Fruit fly (Drosophila melanogaster) whole organism, embryonic: Measurements from ENCODE around the gene CG2909.
A peak's percentile ranks its signal among the peaks of the same experiment; 100 is the strongest.

Source experiments
- Bgb ChIP-seq: fragments of 200-800 bp; sonication (Bioruptor generic); IDR thresholded peaks from 2 replicates; pipeline ENCODE4 v1.3.6; 2022; ENCODE audit warnings: missing biosample characterization, missing genetic modification characterization; ENCODE audit not compliant: partially characterized antibody
- CG10959 ChIP-seq: fragments of 200-800 bp; sonication (Bioruptor generic); IDR thresholded peaks from 2 replicates; pipeline ENCODE4 v1.3.6; 2022; ENCODE audit warnings: missing biosample characterization, missing genetic modification characterization
- CG11398 ChIP-seq: fragments of 200-800 bp; sonication (Bioruptor generic); optimal IDR thresholded peaks from 2 replicates; lab custom pipeline; 2016; ENCODE audit warnings: missing biosample characterization, missing genetic modification characterization
- CG11560 ChIP-seq: fragments of 200-800 bp; sonication (Bioruptor generic); IDR thresholded peaks from 3 replicates; pipeline ENCODE4 v1.3.6; 2022; ENCODE audit warnings: missing biosample characterization, missing genetic modification characterization
- CG11695 ChIP-seq: fragments of 200-800 bp; sonication (Bioruptor generic); IDR thresholded peaks from 3 replicates; pipeline ENCODE4 v1.3.6; 2022; ENCODE audit warnings: missing biosample characterization, missing genetic modification characterization
- CG12104 ChIP-seq: fragments of 200-800 bp; sonication (Bioruptor generic); optimal IDR thresholded peaks from 3 replicates; lab custom pipeline; 2016; ENCODE audit warnings: missing biosample characterization, missing genetic modification characterization
- CG12155 ChIP-seq: fragments of 200-800 bp; sonication (Bioruptor generic); optimal IDR thresholded peaks from 3 replicates; lab custom pipeline; 2016; ENCODE audit warnings: missing biosample characterization, missing genetic modification characterization
- CG13287 ChIP-seq: fragments of 200-800 bp; sonication (Bioruptor generic); IDR thresholded peaks from 2 replicates; pipeline ENCODE4 v1.3.6; 2022; ENCODE audit warnings: missing biosample characterization, missing genetic modification characterization; ENCODE audit not compliant: partially characterized antibody
- CG13624 ChIP-seq: fragments of 200-800 bp; sonication (Bioruptor generic); optimal IDR thresholded peaks from 2 replicates; lab custom pipeline; 2016; ENCODE audit warnings: missing biosample characterization, missing genetic modification characterization
- CG13894 ChIP-seq: fragments of 200-800 bp; sonication (Bioruptor generic); optimal IDR thresholded peaks from 3 replicates; lab custom pipeline; 2018; ENCODE audit warnings: missing biosample characterization, mild to moderate bottlenecking, missing genetic modification characterization, moderate library complexity
- CG14965 ChIP-seq: fragments of 200-800 bp; sonication (Bioruptor generic); optimal IDR thresholded peaks from 2 replicates; lab custom pipeline; 2016; ENCODE audit warnings: missing biosample characterization, missing genetic modification characterization, borderline replicate concordance
- CG15479 ChIP-seq: fragments of 200-800 bp; sonication (Bioruptor generic); optimal IDR thresholded peaks from 3 replicates; lab custom pipeline; 2019; ENCODE audit warnings: missing biosample characterization, mild to moderate bottlenecking, missing genetic modification characterization, moderate library complexity
- CG15514 ChIP-seq: fragments of 200-800 bp; sonication (Bioruptor generic); optimal IDR thresholded peaks from 3 replicates; lab custom pipeline; 2017; ENCODE audit warnings: missing biosample characterization, missing genetic modification characterization, mild to moderate bottlenecking, moderate library complexity, missing genetic modification reagents
- CG1647 ChIP-seq: fragments of 200-800 bp; sonication (Bioruptor generic); optimal IDR thresholded peaks from 3 replicates; lab custom pipeline; 2016; ENCODE audit warnings: missing biosample characterization, missing genetic modification characterization
- CG18262 ChIP-seq: fragments of 200-800 bp; optimal IDR thresholded peaks from 3 replicates; lab custom pipeline; 2019; ENCODE audit warnings: missing biosample characterization, mild to moderate bottlenecking, missing genetic modification characterization, moderate library complexity
- CG18476 ChIP-seq: fragments of 200-800 bp; sonication (Bioruptor generic); optimal IDR thresholded peaks from 2 replicates; lab custom pipeline; 2016; ENCODE audit warnings: missing biosample characterization, mild to moderate bottlenecking, missing genetic modification characterization
- CG2120 ChIP-seq: fragments of 200-800 bp; sonication (Bioruptor generic); optimal IDR thresholded peaks from 3 replicates; lab custom pipeline; 2016; ENCODE audit warnings: missing biosample characterization, missing genetic modification characterization
- CG31365 ChIP-seq: fragments of 200-800 bp; sonication (Bioruptor generic); optimal IDR thresholded peaks from 2 replicates; lab custom pipeline; 2018; ENCODE audit warnings: missing biosample characterization, mild to moderate bottlenecking, missing genetic modification characterization
- CG33213 ChIP-seq: fragments of 200-800 bp; sonication (Bioruptor generic); optimal IDR thresholded peaks from 3 replicates; lab custom pipeline; 2016; ENCODE audit warnings: missing biosample characterization, missing genetic modification characterization
- CG3407 ChIP-seq: fragments of 200-800 bp; sonication (Bioruptor generic); optimal IDR thresholded peaks from 2 replicates; lab custom pipeline; 2018; ENCODE audit warnings: missing biosample characterization, mild to moderate bottlenecking, missing genetic modification characterization
- CG6272 ChIP-seq: fragments of 200-800 bp; sonication (Bioruptor generic); IDR thresholded peaks from 2 replicates; pipeline ENCODE4 v1.3.6; 2022; ENCODE audit warnings: missing biosample characterization, missing genetic modification characterization
- CG6791 ChIP-seq: fragments of 200-800 bp; sonication (Bioruptor generic); IDR thresholded peaks from 3 replicates; pipeline ENCODE4 v1.3.6; 2022; ENCODE audit warnings: missing biosample characterization, missing genetic modification characterization; ENCODE audit not compliant: partially characterized antibody
- CG7556 ChIP-seq: fragments of 200-800 bp; sonication (Bioruptor generic); optimal IDR thresholded peaks from 2 replicates; lab custom pipeline; 2017; ENCODE audit warnings: missing biosample characterization, mild to moderate bottlenecking, missing genetic modification characterization
- CG7987 ChIP-seq: fragments of 200-800 bp; sonication (Bioruptor generic); optimal IDR thresholded peaks from 2 replicates; lab custom pipeline; 2018; ENCODE audit warnings: missing biosample characterization, mild to moderate bottlenecking, missing genetic modification characterization, moderate library complexity
- CG9797 ChIP-seq: fragments of 200-800 bp; sonication (Bioruptor generic); optimal IDR thresholded peaks from 3 replicates; lab custom pipeline; 2018; ENCODE audit warnings: missing biosample characterization, mild to moderate bottlenecking, missing genetic modification characterization
- Dbx ChIP-seq: fragments of 200-800 bp; sonication (Bioruptor generic); IDR thresholded peaks from 3 replicates; pipeline ENCODE4 v1.3.6; 2022; ENCODE audit warnings: missing biosample characterization, missing genetic modification characterization
- E2f2 ChIP-seq: fragments of 200-800 bp; sonication (Bioruptor generic); IDR thresholded peaks from 2 replicates; pipeline ENCODE4 v1.3.6; 2022; ENCODE audit warnings: missing biosample characterization, missing genetic modification characterization
- HLH54F ChIP-seq: fragments of 200-800 bp; sonication (Bioruptor generic); optimal IDR thresholded peaks from 3 replicates; lab custom pipeline; 2016; ENCODE audit warnings: missing biosample characterization, missing genetic modification characterization
- Hmr ChIP-seq: fragments of 200-800 bp; sonication (Bioruptor generic); optimal IDR thresholded peaks from 3 replicates; lab custom pipeline; 2017; ENCODE audit warnings: mild to moderate bottlenecking, missing biosample characterization, missing genetic modification reagents, missing genetic modification characterization
- Hr51 ChIP-seq, 2 experiments: fragments of 200-800 bp; sonication (Bioruptor generic); optimal IDR thresholded peaks; 2 replicates in 1 of 2; 3 replicates in 1 of 2; lab custom pipeline; 2016 to 2018; ENCODE audit warnings: missing biosample characterization in 2 of 2, missing genetic modification characterization in 2 of 2, mild to moderate bottlenecking in 1 of 2, moderate library complexity in 1 of 2
- Meics ChIP-seq: fragments of 200-800 bp; sonication (Bioruptor generic); optimal IDR thresholded peaks from 2 replicates; lab custom pipeline; 2017; ENCODE audit warnings: missing biosample characterization, mild to moderate bottlenecking, missing genetic modification characterization
- Oaz ChIP-seq: fragments of 200-800 bp; sonication (Bioruptor generic); IDR thresholded peaks from 2 replicates; pipeline ENCODE4 v1.3.6; 2022; ENCODE audit warnings: missing biosample characterization, missing genetic modification characterization
- Opbp ChIP-seq: fragments of 200-800 bp; sonication (Bioruptor generic); IDR thresholded peaks from 3 replicates; pipeline ENCODE4 v1.3.6; 2022; ENCODE audit warnings: missing biosample characterization, missing genetic modification characterization; ENCODE audit not compliant: partially characterized antibody
- amos ChIP-seq: fragments of 200-800 bp; sonication (Bioruptor generic); IDR thresholded peaks from 2 replicates; pipeline ENCODE4 v1.3.6; 2022; ENCODE audit warnings: missing biosample characterization, missing genetic modification characterization; ENCODE audit not compliant: partially characterized antibody
- chif ChIP-seq, 2 experiments: fragments of 200-800 bp; sonication (Bioruptor generic); optimal IDR thresholded peaks; 3 replicates each; lab custom pipeline; 2016; ENCODE audit warnings: missing biosample characterization in 2 of 2, missing genetic modification characterization in 2 of 2
- crol ChIP-seq: fragments of 200-800 bp; sonication (Bioruptor generic); IDR thresholded peaks from 2 replicates; pipeline ENCODE4 v1.3.6; 2022; ENCODE audit warnings: missing biosample characterization, missing genetic modification characterization
- gro ChIP-seq: fragments of 200-800 bp; sonication (Bioruptor generic); optimal IDR thresholded peaks from 2 replicates; lab custom pipeline; 2016; ENCODE audit warnings: missing biosample characterization, missing genetic modification characterization
- h ChIP-seq: fragments of >200 bp; optimal IDR thresholded peaks from 2 replicates; lab custom pipeline; 2017
- ken ChIP-seq: fragments of 200-800 bp; sonication (Bioruptor generic); IDR thresholded peaks from 3 replicates; pipeline ENCODE4 v1.3.6; 2022; ENCODE audit warnings: missing biosample characterization, missing genetic modification characterization
- pb ChIP-seq: fragments of 200-800 bp; sonication (Bioruptor generic); optimal IDR thresholded peaks from 3 replicates; lab custom pipeline; 2016; ENCODE audit warnings: missing biosample characterization, missing genetic modification characterization
- phol ChIP-seq: fragments of 200-800 bp; sonication (Bioruptor generic); optimal IDR thresholded peaks from 3 replicates; lab custom pipeline; 2018; ENCODE audit warnings: missing biosample characterization, mild to moderate bottlenecking, missing genetic modification characterization, moderate library complexity
- sens ChIP-seq: fragments of 200-800 bp; sonication (Bioruptor generic); peaks from one replicate; lab custom pipeline; 2016; ENCODE audit warnings: missing biosample characterization, missing genetic modification characterization
- slbo ChIP-seq: fragments of 200-800 bp; sonication (Bioruptor generic); IDR thresholded peaks from 2 replicates; pipeline ENCODE4 v1.3.6; 2022; ENCODE audit warnings: missing biosample characterization, missing genetic modification characterization
- sna ChIP-seq: fragments of 200-800 bp; sonication (Bioruptor generic); IDR thresholded peaks from 2 replicates; pipeline ENCODE4 v1.3.6; 2022; ENCODE audit warnings: missing biosample characterization, missing genetic modification characterization; ENCODE audit not compliant: partially characterized antibody
- sqz ChIP-seq: fragments of 200-800 bp; sonication (Bioruptor generic); optimal IDR thresholded peaks from 3 replicates; lab custom pipeline; 2018; ENCODE audit warnings: missing biosample characterization, mild to moderate bottlenecking, missing genetic modification characterization
- tgo ChIP-seq: fragments of 200-800 bp; sonication (Bioruptor generic); IDR thresholded peaks from 3 replicates; pipeline ENCODE4 v1.3.6; 2022; ENCODE audit warnings: missing biosample characterization, missing genetic modification characterization
- tll ChIP-seq, 2 experiments: fragments of 200-800 bp in 1 of 2; fragments of >200 bp in 1 of 2; sonication (Bioruptor generic) in 1 of 2; optimal IDR thresholded peaks; 2 replicates each; lab custom pipeline; 2017 to 2019; ENCODE audit warnings: missing biosample characterization in 2 of 2, missing genetic modification characterization in 2 of 2, mild to moderate bottlenecking in 1 of 2, moderate library complexity in 1 of 2
- zfh1 ChIP-seq: fragments of 200-800 bp; sonication (Bioruptor generic); IDR thresholded peaks from 3 replicates; pipeline ENCODE4 v1.3.6; 2022; ENCODE audit warnings: missing biosample characterization, missing genetic modification characterization

Gene CG2909

DNA sequence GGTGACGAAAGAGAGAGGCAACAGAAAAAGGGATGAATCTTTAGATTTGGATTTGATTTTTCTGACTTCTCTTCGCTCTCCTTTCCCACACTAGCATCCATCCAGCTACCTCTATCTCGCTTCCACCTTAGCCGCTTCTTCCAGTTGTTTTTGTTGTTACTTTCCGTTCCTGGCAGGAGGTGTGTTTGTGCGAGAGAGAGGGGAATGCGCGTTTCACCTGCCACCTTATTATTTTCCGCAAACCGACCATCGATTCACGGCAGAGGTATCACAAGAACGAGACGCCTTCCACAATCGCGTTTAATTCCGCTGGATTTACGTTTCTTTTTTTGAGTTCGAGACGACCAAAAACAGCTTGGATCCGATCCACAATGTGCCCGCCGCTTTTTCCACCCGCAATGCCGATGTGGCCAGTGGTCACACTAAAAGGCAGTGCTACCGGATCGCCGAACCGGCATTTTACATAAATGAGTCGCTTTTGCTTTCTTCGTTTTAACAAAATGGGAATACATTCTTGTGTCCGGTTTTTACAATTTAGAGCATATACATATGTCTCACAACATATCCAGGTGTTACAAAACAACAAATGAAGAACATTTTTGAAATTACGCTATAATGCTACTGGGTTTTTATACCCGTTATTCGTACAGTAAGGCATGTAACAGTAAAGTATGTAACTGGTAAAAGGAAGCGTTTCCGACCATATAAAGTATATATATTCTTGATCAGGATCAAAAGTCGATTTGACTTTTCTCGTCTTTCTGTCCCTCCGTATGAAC lies 508 bp upstream of the CG2909 start, which contains the start of gene alpha-Man-Ia (continued):
- peak; percentile 3 for TF ChIP-seq CG18262 (tag; lab: Kevin White, UChicago)
- peak; percentile 40 for TF ChIP-seq CG15514 (GFP tag; lab: Kevin White, UChicago)
- TF ChIP-seq CG13894 (tag; lab: Kevin White, UChicago), result no peak
- no peak for TF ChIP-seq CG14965 (GFP tag; lab: Kevin White, UChicago)
- TF ChIP-seq Dbx (GFP tag; lab: Robert Waterston, UW), result peak; percentile 56; the same call in 1 of the 3 replicates
- no peak for TF ChIP-seq Oaz (GFP tag; lab: Robert Waterston, UW)
- TF ChIP-seq CG9797 (GFP tag; lab: Kevin White, UChicago), result peak; percentile 72
- TF ChIP-seq Meics, result peak; percentile 27
- peak; percentile 4 for TF ChIP-seq CG7556
- TF ChIP-seq HLH54F (GFP tag; lab: Kevin White, UChicago), result peak; percentile 27
- no peak for TF ChIP-seq CG6791
- peak; percentile 52 for TF ChIP-seq Bgb (GFP tag; lab: Robert Waterston, UW)
- peak; percentile 19; the same call in 1 of the 2 replicates for TF ChIP-seq E2f2 (GFP tag; lab: Robert Waterston, UW)
- TF ChIP-seq CG11560 (tag; lab: Robert Waterston, UW), result no peak; the same call in 2 of the 3 replicates
- no peak for TF ChIP-seq CG7987 (GFP tag; lab: Kevin White, UChicago)
- peak; percentile 23 for TF ChIP-seq CG12155 (GFP tag; lab: Kevin White, UChicago)
- peak; percentile 29 for TF ChIP-seq CG33213
- TF ChIP-seq tgo (GFP tag; lab: Robert Waterston, UW), result peak; percentile 19; the same call in 1 of the 3 replicates
- peak; percentile 78 for TF ChIP-seq sens (GFP tag; lab: Kevin White, UChicago)
- peak; percentile 26; the same call in 1 of the 2 replicates for TF ChIP-seq amos (GFP tag; lab: Robert Waterston, UW)
- 0 out of 2 replicates have a peak, but pooled peaks have one; percentile 23 for TF ChIP-seq CG6272
- TF ChIP-seq phol, result peak; percentile 49
- peak; percentile 57; the same call in 2 of the 3 replicates for TF ChIP-seq Opbp (GFP tag; lab: Robert Waterston, UW)
- TF ChIP-seq slbo (GFP tag; lab: Robert Waterston, UW), result peak; percentile 42; the same call in 1 of the 2 replicates
- no peak for TF ChIP-seq CG3407 (GFP tag; lab: Kevin White, UChicago)
- peak; percentile 1 for TF ChIP-seq CG12104 (GFP tag; lab: Kevin White, UChicago)
- TF ChIP-seq CG13287 (GFP tag; lab: Robert Waterston, UW), result no peak
- TF ChIP-seq gro (GFP tag; lab: Kevin White, UChicago), result no peak
- peak; percentile 73 for TF ChIP-seq crol (GFP tag; lab: Robert Waterston, UW)
- TF ChIP-seq pb (GFP tag; lab: Kevin White, UChicago), result no peak
- no peak for TF ChIP-seq CG18476
- no peak for TF ChIP-seq CG11398 (GFP tag; lab: Kevin White, UChicago)
- TF ChIP-seq h (lab: Kevin White, UChicago), result no peak
- peak; percentile 17 to 32 for TF ChIP-seq Hr51 (GFP tag; optimal IDR thresholded peaks at IDR 0.05; lab: Kevin White, UChicago)
- TF ChIP-seq chif (GFP tag; optimal IDR thresholded peaks at IDR 0.05; lab: Kevin White, UChicago), result peak in 1 of 2 experiments; percentile 13
- TF ChIP-seq sna (GFP tag; lab: Robert Waterston, UW), result 0 out of 2 replicates have a peak, but pooled peaks have one; percentile 17
- peak in 1 of 2 experiments; percentile 61 for TF ChIP-seq tll (GFP tag; optimal IDR thresholded peaks at IDR 0.05; lab: Kevin White, UChicago)
- peak; percentile 34 for TF ChIP-seq CG13624 (GFP tag; lab: Kevin White, UChicago)
- TF ChIP-seq CG15479, result no peak
- TF ChIP-seq ken (GFP tag; lab: Robert Waterston, UW), result no peak
- TF ChIP-seq CG2120 (GFP tag; lab: Kevin White, UChicago), result peak; percentile 40
- peak; percentile 18 for TF ChIP-seq CG1647 (GFP tag; lab: Kevin White, UChicago)
- no peak for TF ChIP-seq sqz (GFP tag; lab: Kevin White, UChicago)
- TF ChIP-seq CG10959, result no peak
- TF ChIP-seq zfh1 (GFP tag; lab: Robert Waterston, UW), result no peak
- TF ChIP-seq CG31365 (tag; lab: Kevin White, UChicago), result no peak
- TF ChIP-seq CG11695 (GFP tag; lab: Robert Waterston, UW), result no peak
- TF ChIP-seq Hmr (GFP tag; lab: Kevin White, UChicago), result peak; percentile 37
